Worm (Caenorhabditis elegans): Measurements from ENCODE around the gene ZK353.10.
A peak's percentile ranks its signal among the peaks of the same experiment; 100 is the strongest.

- TF ChIP-seq aly-2 (tag; optimal IDR thresholded peaks at IDR 0.05) = no peak
- peak; percentile 39 for TF ChIP-seq skn-1 (tag; optimal IDR thresholded peaks at IDR 0.05)
- no peak for TF ChIP-seq egl-27 (tag; optimal IDR thresholded peaks at IDR 0.05)
- no peak for TF ChIP-seq mdl-1 (tag; optimal IDR thresholded peaks at IDR 0.05)
- TF ChIP-seq elt-3 (tag; optimal IDR thresholded peaks at IDR 0.05) = no peak
- no peak for TF ChIP-seq ama-1 (optimal IDR thresholded peaks at IDR 0.05)
- TF ChIP-seq fos-1 (tag; optimal IDR thresholded peaks at IDR 0.05) = no peak
Measured at ce11 chrIII:8394374-8395302, at the start of gene ZK353.10.

Data from whole organism, L3 larva.